Fruit fly (Drosophila melanogaster) whole organism, embryonic: ENCODE measurements around the gene RPA3.

ENCODE experiments used
- CG12659 ChIP-seq: fragments of 200-800 bp; sonication (Bioruptor generic); optimal IDR thresholded peaks from 3 replicates; lab custom pipeline; 2017; ENCODE audit warnings: mild to moderate bottlenecking, missing biosample characterization, missing genetic modification reagents, missing genetic modification characterization
- CG13287 ChIP-seq: fragments of 200-800 bp; sonication (Bioruptor generic); IDR thresholded peaks from 2 replicates; pipeline ENCODE4 v1.3.6; 2022; ENCODE audit warnings: missing biosample characterization, missing genetic modification characterization; ENCODE audit not compliant: partially characterized antibody
- CG13894 ChIP-seq: fragments of 200-800 bp; sonication (Bioruptor generic); optimal IDR thresholded peaks from 3 replicates; lab custom pipeline; 2018; ENCODE audit warnings: missing biosample characterization, mild to moderate bottlenecking, missing genetic modification characterization, moderate library complexity
- CG14710 ChIP-seq: fragments of 200-800 bp; sonication (Bioruptor generic); optimal IDR thresholded peaks from 3 replicates; lab custom pipeline; 2019; ENCODE audit warnings: missing biosample characterization, mild to moderate bottlenecking, missing genetic modification characterization, moderate library complexity
- CG14860 ChIP-seq: fragments of 200-800 bp; sonication (Bioruptor generic); IDR thresholded peaks from 3 replicates; pipeline ENCODE4 v1.3.6; 2022; ENCODE audit warnings: missing biosample characterization, missing genetic modification characterization; ENCODE audit not compliant: partially characterized antibody
- CG15479 ChIP-seq: fragments of 200-800 bp; sonication (Bioruptor generic); optimal IDR thresholded peaks from 3 replicates; lab custom pipeline; 2019; ENCODE audit warnings: missing biosample characterization, mild to moderate bottlenecking, missing genetic modification characterization, moderate library complexity
- CG15514 ChIP-seq: fragments of 200-800 bp; sonication (Bioruptor generic); optimal IDR thresholded peaks from 3 replicates; lab custom pipeline; 2017; ENCODE audit warnings: missing biosample characterization, missing genetic modification characterization, mild to moderate bottlenecking, moderate library complexity, missing genetic modification reagents
- CG15601 ChIP-seq: fragments of 200-800 bp; sonication (Bioruptor generic); optimal IDR thresholded peaks from 3 replicates; lab custom pipeline; 2019; ENCODE audit warnings: missing biosample characterization, mild to moderate bottlenecking, missing genetic modification characterization, moderate library complexity
- CG16813 ChIP-seq: fragments of 200-800 bp; sonication (Bioruptor generic); IDR thresholded peaks from 3 replicates; pipeline ENCODE4 v1.3.6; 2022; ENCODE audit warnings: missing biosample characterization, missing genetic modification characterization; ENCODE audit not compliant: partially characterized antibody
- CG17568 ChIP-seq: fragments of 200-800 bp; sonication (Bioruptor generic); optimal IDR thresholded peaks from 2 replicates; lab custom pipeline; 2018; ENCODE audit warnings: missing biosample characterization, mild to moderate bottlenecking, missing genetic modification characterization, moderate library complexity
- CG18011 ChIP-seq: fragments of 200-800 bp; sonication (Bioruptor generic); optimal IDR thresholded peaks from 2 replicates; lab custom pipeline; 2017; ENCODE audit warnings: missing biosample characterization, missing genetic modification characterization, mild to moderate bottlenecking, moderate library complexity, missing genotype
- CG33213 ChIP-seq: fragments of 200-800 bp; sonication (Bioruptor generic); optimal IDR thresholded peaks from 3 replicates; lab custom pipeline; 2016; ENCODE audit warnings: missing biosample characterization, missing genetic modification characterization
- CG7928 ChIP-seq: fragments of 200-800 bp; sonication (Bioruptor generic); optimal IDR thresholded peaks from 2 replicates; lab custom pipeline; 2017; ENCODE audit warnings: missing biosample characterization, mild to moderate bottlenecking, missing genetic modification characterization
- CG8290 ChIP-seq, 3 experiments: fragments of 200-800 bp; sonication (Bioruptor generic); optimal IDR thresholded peaks; 2 replicates each; lab custom pipeline; 2016 to 2019; ENCODE audit warnings: missing biosample characterization in 3 of 3, missing genetic modification characterization in 3 of 3, mild to moderate bottlenecking in 2 of 3, moderate library complexity in 1 of 3
- CG9797 ChIP-seq: fragments of 200-800 bp; sonication (Bioruptor generic); optimal IDR thresholded peaks from 3 replicates; lab custom pipeline; 2018; ENCODE audit warnings: missing biosample characterization, mild to moderate bottlenecking, missing genetic modification characterization
- D19B ChIP-seq: fragments of 200-800 bp; sonication (Bioruptor generic); optimal IDR thresholded peaks from 2 replicates; lab custom pipeline; 2017; ENCODE audit warnings: missing biosample characterization, mild to moderate bottlenecking, missing genetic modification characterization
- E2f2 ChIP-seq: fragments of 200-800 bp; sonication (Bioruptor generic); IDR thresholded peaks from 2 replicates; pipeline ENCODE4 v1.3.6; 2022; ENCODE audit warnings: missing biosample characterization, missing genetic modification characterization
- Ets97D ChIP-seq: fragments of 200-800 bp; sonication (Bioruptor generic); optimal IDR thresholded peaks from 3 replicates; lab custom pipeline; 2016; ENCODE audit warnings: missing biosample characterization, missing genetic modification characterization
- Fer1 ChIP-seq: fragments of 200-800 bp; sonication (Bioruptor generic); optimal IDR thresholded peaks from 2 replicates; lab custom pipeline; 2017; ENCODE audit warnings: missing biosample characterization, mild to moderate bottlenecking, missing genetic modification characterization
- Hey ChIP-seq: fragments of 200-800 bp; sonication (Bioruptor generic); optimal IDR thresholded peaks from 3 replicates; lab custom pipeline; 2018; ENCODE audit warnings: missing biosample characterization, mild to moderate bottlenecking, missing genetic modification characterization
- Lim3 ChIP-seq: fragments of 200-800 bp; sonication (Bioruptor generic); IDR thresholded peaks from 2 replicates; pipeline ENCODE4 v1.3.6; 2022; ENCODE audit warnings: missing biosample characterization, missing genetic modification characterization
- MBD-R2 ChIP-seq: fragments of 200-800 bp; sonication (Bioruptor generic); IDR thresholded peaks from 2 replicates; pipeline ENCODE4 v1.3.6; 2022; ENCODE audit warnings: missing biosample characterization, missing genetic modification characterization
- Med ChIP-seq: fragments of 200-800 bp; sonication (Bioruptor generic); peaks from one replicate; lab custom pipeline; 2016; ENCODE audit warnings: missing biosample characterization, missing genetic modification characterization, mild to moderate bottlenecking, inconsistent platforms, moderate library complexity
- Myb ChIP-seq: fragments of 200-800 bp; sonication (Bioruptor generic); optimal IDR thresholded peaks from 2 replicates; lab custom pipeline; 2016; ENCODE audit warnings: missing biosample characterization, missing genetic modification characterization
- Opbp ChIP-seq: fragments of 200-800 bp; sonication (Bioruptor generic); IDR thresholded peaks from 3 replicates; pipeline ENCODE4 v1.3.6; 2022; ENCODE audit warnings: missing biosample characterization, missing genetic modification characterization; ENCODE audit not compliant: partially characterized antibody
- Pdp1 ChIP-seq, 2 experiments: fragments of 200-800 bp; sonication (Bioruptor generic); optimal IDR thresholded peaks; 3 replicates each; lab custom pipeline; 2016; ENCODE audit warnings: missing biosample characterization in 2 of 2, missing genetic modification characterization in 2 of 2, mild to moderate bottlenecking in 1 of 2, moderate library complexity in 1 of 2
- Scr ChIP-seq: fragments of 200-800 bp; sonication (Bioruptor generic); IDR thresholded peaks from 2 replicates; pipeline ENCODE4 v1.3.6; 2022; ENCODE audit warnings: missing biosample characterization, missing genetic modification characterization; ENCODE audit not compliant: partially characterized antibody
- Spps ChIP-seq: fragments of 200-800 bp; sonication (Bioruptor generic); optimal IDR thresholded peaks from 2 replicates; lab custom pipeline; 2018; ENCODE audit warnings: missing biosample characterization, mild to moderate bottlenecking, missing genetic modification characterization
- Sry-δ ChIP-seq: fragments of 200-800 bp; sonication (Bioruptor generic); optimal IDR thresholded peaks from 2 replicates; lab custom pipeline; 2016; ENCODE audit warnings: missing biosample characterization, missing genetic modification characterization
- Tbp ChIP-seq: fragments of >200 bp; optimal IDR thresholded peaks from 2 replicates; lab custom pipeline; 2018; ENCODE audit warnings: missing biosample characterization, missing genetic modification characterization
- YL-1 ChIP-seq: fragments of 200-800 bp; sonication (Bioruptor generic); optimal IDR thresholded peaks from 3 replicates; lab custom pipeline; 2017; ENCODE audit warnings: missing biosample characterization, mild to moderate bottlenecking, missing genetic modification characterization
- ac ChIP-seq: fragments of 200-800 bp; sonication (Bioruptor generic); optimal IDR thresholded peaks from 3 replicates; lab custom pipeline; 2017; ENCODE audit warnings: missing biosample characterization, mild to moderate bottlenecking, missing genetic modification characterization
- amos ChIP-seq: fragments of 200-800 bp; sonication (Bioruptor generic); IDR thresholded peaks from 2 replicates; pipeline ENCODE4 v1.3.6; 2022; ENCODE audit warnings: missing biosample characterization, missing genetic modification characterization; ENCODE audit not compliant: partially characterized antibody
- ato ChIP-seq: fragments of 200-800 bp; sonication (Bioruptor generic); IDR thresholded peaks from 2 replicates; pipeline ENCODE4 v1.3.6; 2022; ENCODE audit warnings: missing biosample characterization, missing genetic modification characterization; ENCODE audit not compliant: partially characterized antibody
- chm ChIP-seq: fragments of 200-800 bp; sonication (Bioruptor generic); IDR thresholded peaks from 2 replicates; pipeline ENCODE4 v1.3.6; 2022; ENCODE audit warnings: missing biosample characterization, missing genetic modification characterization
- gfzf ChIP-seq: fragments of 200-800 bp; sonication (Bioruptor generic); optimal IDR thresholded peaks from 2 replicates; lab custom pipeline; 2016; ENCODE audit warnings: missing biosample characterization, mild to moderate bottlenecking, missing genetic modification characterization, moderate library complexity
- grau ChIP-seq: fragments of 200-800 bp; optimal IDR thresholded peaks from 3 replicates; lab custom pipeline; 2019; ENCODE audit warnings: missing biosample characterization, mild to moderate bottlenecking, missing genetic modification characterization, moderate library complexity
- hbn ChIP-seq: fragments of 200-800 bp; sonication (Bioruptor generic); IDR thresholded peaks from 2 replicates; pipeline ENCODE4 v1.3.6; 2022; ENCODE audit warnings: missing biosample characterization, missing genetic modification characterization; ENCODE audit not compliant: partially characterized antibody
- maf-S ChIP-seq: fragments of 200-800 bp; sonication (Bioruptor generic); optimal IDR thresholded peaks from 2 replicates; lab custom pipeline; 2016; ENCODE audit warnings: missing biosample characterization, missing genetic modification characterization
- pum ChIP-seq: fragments of 200-800 bp; sonication (Bioruptor generic); optimal IDR thresholded peaks from 2 replicates; lab custom pipeline; 2016; ENCODE audit warnings: missing biosample characterization, missing genetic modification characterization
- row ChIP-seq: fragments of 200-800 bp; sonication (Bioruptor generic); IDR thresholded peaks from 3 replicates; pipeline ENCODE4 v1.3.6; 2022; ENCODE audit warnings: missing biosample characterization, missing genetic modification characterization
- sd ChIP-seq: fragments of 200-800 bp; sonication (Bioruptor generic); optimal IDR thresholded peaks from 3 replicates; lab custom pipeline; 2018; ENCODE audit warnings: missing biosample characterization, mild to moderate bottlenecking, missing genetic modification characterization, moderate library complexity
- stwl ChIP-seq: fragments of 200-800 bp; sonication (Bioruptor generic); optimal IDR thresholded peaks from 3 replicates; lab custom pipeline; 2018; ENCODE audit warnings: missing biosample characterization, mild to moderate bottlenecking, missing genetic modification characterization, moderate library complexity
- sug ChIP-seq: fragments of 200-800 bp; optimal IDR thresholded peaks from 2 replicates; lab custom pipeline; 2019; ENCODE audit warnings: missing biosample characterization, mild to moderate bottlenecking, missing genetic modification characterization, moderate library complexity
- tap ChIP-seq: fragments of 200-800 bp; optimal IDR thresholded peaks from 3 replicates; lab custom pipeline; 2019; ENCODE audit warnings: missing biosample characterization, mild to moderate bottlenecking, missing genetic modification characterization, moderate library complexity

RPA3 gene

DNA sequence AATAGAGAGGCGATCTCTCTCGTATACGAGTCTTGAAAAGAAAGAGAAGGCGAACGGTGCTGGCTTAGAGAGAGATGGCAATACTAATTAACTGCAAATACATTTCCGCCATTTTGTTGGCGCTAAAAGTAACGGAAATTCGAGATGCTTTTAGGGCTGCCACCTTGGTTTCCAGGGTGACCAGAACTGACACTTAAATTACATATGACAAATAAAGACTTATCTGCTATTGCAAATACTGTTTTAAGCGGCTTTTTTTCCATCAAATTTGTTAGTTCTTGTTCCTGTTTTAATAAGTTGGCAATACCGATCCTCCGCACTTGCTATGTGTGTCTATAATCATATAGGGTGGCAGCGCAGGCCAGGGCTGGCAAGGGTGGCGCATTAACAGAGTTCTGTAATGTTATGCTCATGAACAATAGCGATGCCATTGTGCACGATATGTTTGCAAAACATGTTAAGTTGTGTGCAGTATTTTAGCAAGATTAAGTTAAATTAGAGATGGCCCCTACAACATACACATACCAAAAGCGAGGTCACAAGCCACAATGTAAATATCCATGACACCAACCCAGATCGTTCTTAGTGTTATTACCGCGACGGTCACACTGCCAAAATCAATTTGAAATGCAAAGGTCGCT lies 35.3 kb downstream of the RPA3 start, which contains the start of gene nod (continued):
- peak; percentile 94 for TF ChIP-seq Ets97D (GFP tag; lab: Kevin White, UChicago)
- peak; percentile 25 for TF ChIP-seq CG18011 (GFP tag; lab: Kevin White, UChicago)
- TF ChIP-seq Scr: peak; percentile 71
- no peak for TF ChIP-seq Tbp (GFP tag; lab: Kevin White, UChicago)
- TF ChIP-seq tap (tag; lab: Kevin White, UChicago): no peak
- no peak for TF ChIP-seq D19B (GFP tag; lab: Kevin White, UChicago)
- peak; percentile 13 for TF ChIP-seq Spps (tag; lab: Kevin White, UChicago)
- TF ChIP-seq sug (tag; lab: Kevin White, UChicago): peak; percentile 63
- TF ChIP-seq Lim3 (GFP tag; lab: Robert Waterston, UW): 0 out of 2 replicates have a peak, but pooled peaks have one; percentile 11

DNA sequence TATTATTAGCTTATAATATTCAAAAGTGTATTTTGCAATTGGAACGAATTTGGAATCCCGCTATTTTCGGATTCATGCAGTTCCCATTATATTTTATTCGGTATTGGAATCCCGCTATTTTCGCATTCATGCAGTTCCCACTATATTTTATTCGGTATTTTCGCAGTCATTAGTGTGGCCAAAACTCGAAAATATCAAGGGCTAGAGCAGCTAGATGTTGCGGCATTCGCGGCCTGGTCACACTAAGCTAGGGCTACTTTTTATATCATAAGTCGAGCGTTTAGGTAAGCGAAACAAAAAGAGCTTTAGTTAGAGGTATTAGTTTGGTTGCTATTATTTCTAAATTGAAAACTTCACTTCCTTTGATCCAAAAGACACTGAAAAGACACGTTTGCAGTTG lies 36.8 kb downstream of the RPA3 start:
- TF ChIP-seq CG15514 (GFP tag; lab: Kevin White, UChicago) (peak; percentile 58), CG14710 (peak; percentile 41), sd (tag; lab: Kevin White, UChicago) (peak; percentile 96), MBD-R2 (GFP tag; lab: Robert Waterston, UW) (peak; percentile 21; the same call in 1 of the 2 replicates), CG9797 (GFP tag; lab: Kevin White, UChicago) (peak; percentile 85), chm (GFP tag; lab: Robert Waterston, UW) (0 out of 2 replicates have a peak, but pooled peaks have one; percentile 26), CG33213 (GFP tag; lab: Kevin White, UChicago) (peak; percentile 92), YL-1 (GFP tag; lab: Kevin White, UChicago) (peak; percentile 13), amos (GFP tag; lab: Robert Waterston, UW) (peak; percentile 54), grau (peak; percentile 5), Pdp1 (GFP tag; optimal IDR thresholded peaks at IDR 0.05; lab: Kevin White, UChicago) (peak in 1 of 2 experiments; percentile 58), CG15479 (no peak), Myb (GFP tag; lab: Kevin White, UChicago) (peak; percentile 17), CG17568 (GFP tag; lab: Kevin White, UChicago) (no peak), ato (GFP tag; lab: Robert Waterston, UW) (peak; percentile 54; the same call in 1 of the 2 replicates), Hey (no peak), row (GFP tag; lab: Robert Waterston, UW) (peak; percentile 47; the same call in 2 of the 3 replicates), Fer1 (GFP tag; lab: Kevin White, UChicago) (peak; percentile 18), CG7928 (GFP tag; lab: Kevin White, UChicago) (peak; percentile 78), CG13894 (tag; lab: Kevin White, UChicago) (peak; percentile 46), gfzf (GFP tag; lab: Kevin White, UChicago) (peak; percentile 89), hbn (GFP tag; lab: Robert Waterston, UW) (peak; percentile 60), E2f2 (GFP tag; lab: Robert Waterston, UW) (peak; percentile 53; the same call in 1 of the 2 replicates), CG12659 (GFP tag; lab: Kevin White, UChicago) (peak; percentile 50), CG15601 (tag; lab: Kevin White, UChicago) (peak; percentile 32), CG16813 (peak; percentile 45; the same call in 1 of the 3 replicates), stwl (peak; percentile 100), pum (GFP tag; lab: Kevin White, UChicago) (no peak), CG14860 (0 out of 3 replicates have a peak, but pooled peaks have one; percentile 25), ac (GFP tag; lab: Kevin White, UChicago) (no peak), maf-S (GFP tag; lab: Kevin White, UChicago) (no peak), Med (GFP tag; lab: Kevin White, UChicago) (peak; percentile 66), CG13287 (GFP tag; lab: Robert Waterston, UW) (peak; percentile 77), Sry-δ (peak; percentile 32), Opbp (GFP tag; lab: Robert Waterston, UW) (peak; percentile 36; the same call in 1 of the 3 replicates), CG8290 (GFP tag; optimal IDR thresholded peaks at IDR 0.05; lab: Kevin White, UChicago) (peak; percentile 96), CG8290 (tag; optimal IDR thresholded peaks at IDR 0.05; lab: Kevin White, UChicago) (peak; percentile 86 to 91)
